Worm (Caenorhabditis elegans) whole organism, L3 larva: Measurements from ENCODE around the gene pcrg-1.
A peak's percentile ranks its signal among the peaks of the same experiment; 100 is the strongest.

Source experiments
- R02D3.7 ChIP-seq: fragments of 150-350 bp; optimal IDR thresholded peaks from 2 replicates; lab custom pipeline; 2014; ENCODE audit warnings: missing biosample characterization, missing genetic modification characterization
- ZK546.5 ChIP-seq: sonication (generic microtip); optimal IDR thresholded peaks from 2 replicates; lab custom pipeline; 2017; ENCODE audit warnings: missing biosample characterization, missing genetic modification characterization
- aly-2 ChIP-seq: fragments of 150-350 bp; optimal IDR thresholded peaks from 2 replicates; lab custom pipeline; 2014; ENCODE audit warnings: missing biosample characterization, missing genetic modification characterization
- ama-1 ChIP-seq: fragments of 150-350 bp; optimal IDR thresholded peaks from 2 replicates; lab custom pipeline; 2018
- ceh-16 ChIP-seq: sonication (generic microtip); optimal IDR thresholded peaks from 2 replicates; lab custom pipeline; 2017; ENCODE audit warnings: missing biosample characterization, missing genetic modification characterization
- ceh-28 ChIP-seq: fragments of 150-350 bp; optimal IDR thresholded peaks from 2 replicates; lab custom pipeline; 2014; ENCODE audit warnings: missing biosample characterization, missing genetic modification reagents, missing genetic modification characterization
- ceh-82 ChIP-seq: fragments of 150-350 bp; optimal IDR thresholded peaks from 2 replicates; lab custom pipeline; 2014; ENCODE audit warnings: missing biosample characterization, missing genetic modification characterization
- ceh-9 ChIP-seq: sonication (generic microtip); optimal IDR thresholded peaks from 2 replicates; lab custom pipeline; 2018; ENCODE audit warnings: missing biosample characterization, missing genetic modification characterization
- daf-12 ChIP-seq: fragments of 150-350 bp; optimal IDR thresholded peaks from 2 replicates; lab custom pipeline; 2014; ENCODE audit warnings: missing biosample characterization, missing genetic modification reagents, missing genetic modification characterization
- egl-27 ChIP-seq: sonication (generic microtip); optimal IDR thresholded peaks from 4 replicates; lab custom pipeline; 2017; ENCODE audit warnings: missing biosample characterization, missing genetic modification reagents, missing genetic modification characterization
- egl-5 ChIP-seq: fragments of 150-350 bp; optimal IDR thresholded peaks from 2 replicates; lab custom pipeline; 2017; ENCODE audit warnings: missing biosample characterization, missing genetic modification reagents, missing genetic modification characterization, inconsistent platforms
- elt-1 ChIP-seq: fragments of 150-350 bp; optimal IDR thresholded peaks from 2 replicates; lab custom pipeline; 2014; ENCODE audit warnings: missing biosample characterization, missing genetic modification characterization
- elt-2 ChIP-seq: sonication (generic microtip); optimal IDR thresholded peaks from 2 replicates; lab custom pipeline; 2016; ENCODE audit warnings: missing genetic modification reagents, mild to moderate bottlenecking, missing genetic modification characterization, missing compliant biosample characterization
- elt-3 ChIP-seq, 3 experiments: fragments of 150-350 bp in 1 of 3; sonication (generic microtip) in 2 of 3; optimal IDR thresholded peaks; 2 replicates in 2 of 3; 4 replicates in 1 of 3; lab custom pipeline; 2014 to 2017; ENCODE audit warnings: missing biosample characterization in 3 of 3, missing genetic modification characterization in 3 of 3
- eor-1 ChIP-seq, 2 experiments: fragments of 150-350 bp; optimal IDR thresholded peaks; 2 replicates each; lab custom pipeline; 2014 to 2018; ENCODE audit warnings: missing biosample characterization in 2 of 2, missing genetic modification characterization in 2 of 2
- fkh-10 ChIP-seq: sonication (generic microtip); optimal IDR thresholded peaks from 2 replicates; lab custom pipeline; 2017; ENCODE audit warnings: missing biosample characterization, missing genetic modification reagents, missing genetic modification characterization
- fkh-2 ChIP-seq: fragments of 150-350 bp; optimal IDR thresholded peaks from 2 replicates; lab custom pipeline; 2014; ENCODE audit warnings: missing biosample characterization, missing genetic modification reagents, missing genetic modification characterization
- fos-1 ChIP-seq: fragments of 150-350 bp; optimal IDR thresholded peaks from 2 replicates; lab custom pipeline; 2014; ENCODE audit warnings: missing biosample characterization, missing genetic modification characterization
- hmg-11 ChIP-seq: sonication (generic microtip); optimal IDR thresholded peaks from 2 replicates; lab custom pipeline; 2016; ENCODE audit warnings: missing genetic modification characterization, missing compliant biosample characterization
- jun-1 ChIP-seq: fragments of 150-350 bp; optimal IDR thresholded peaks from 2 replicates; lab custom pipeline; 2014; ENCODE audit warnings: missing biosample characterization, missing genetic modification reagents, missing genetic modification characterization
- lin-15B ChIP-seq: fragments of 150-350 bp; optimal IDR thresholded peaks from 2 replicates; lab custom pipeline; 2014; ENCODE audit warnings: missing biosample characterization, missing genetic modification characterization
- lin-39 ChIP-seq: fragments of 150-350 bp; optimal IDR thresholded peaks from 2 replicates; lab custom pipeline; 2018; ENCODE audit warnings: missing biosample characterization, missing genetic modification reagents, missing genetic modification characterization
- lsy-12 ChIP-seq: sonication (generic microtip); optimal IDR thresholded peaks from 2 replicates; lab custom pipeline; 2016; ENCODE audit warnings: mild to moderate bottlenecking, missing genetic modification characterization, missing compliant biosample characterization
- mdl-1 ChIP-seq: fragments of 150-350 bp; optimal IDR thresholded peaks from 2 replicates; lab custom pipeline; 2014; ENCODE audit warnings: missing biosample characterization, missing genetic modification characterization
- mml-1 ChIP-seq: fragments of 150-350 bp; sonication (generic microtip); optimal IDR thresholded peaks from 3 replicates; lab custom pipeline; 2014; ENCODE audit warnings: missing biosample characterization, missing genetic modification characterization
- nfya-1 ChIP-seq: sonication (generic microtip); optimal IDR thresholded peaks from 2 replicates; lab custom pipeline; 2017; ENCODE audit warnings: missing genetic modification characterization, mild to moderate bottlenecking, missing compliant biosample characterization, antibody characterized with exemption, moderate library complexity; ENCODE audit not compliant: insufficient read depth
- nhr-11 ChIP-seq: fragments of 150-350 bp; optimal IDR thresholded peaks from 2 replicates; lab custom pipeline; 2014; ENCODE audit warnings: missing biosample characterization, missing genetic modification characterization
- nhr-12 ChIP-seq: fragments of 150-350 bp; optimal IDR thresholded peaks from 2 replicates; lab custom pipeline; 2014; ENCODE audit warnings: missing biosample characterization, missing genetic modification characterization
- nhr-23 ChIP-seq: fragments of 150-350 bp; optimal IDR thresholded peaks from 2 replicates; lab custom pipeline; 2014; ENCODE audit warnings: missing biosample characterization, missing genetic modification reagents, missing genetic modification characterization
- nhr-237 ChIP-seq: fragments of 150-350 bp; optimal IDR thresholded peaks from 2 replicates; lab custom pipeline; 2014; ENCODE audit warnings: missing biosample characterization, missing genetic modification characterization
- nhr-25 ChIP-seq: sonication (generic microtip); optimal IDR thresholded peaks from 2 replicates; lab custom pipeline; 2017; ENCODE audit warnings: missing biosample characterization, missing genetic modification characterization
- nhr-28 ChIP-seq: fragments of 150-350 bp; optimal IDR thresholded peaks from 2 replicates; lab custom pipeline; 2014; ENCODE audit warnings: missing biosample characterization, missing genetic modification characterization
- nhr-43 ChIP-seq: sonication (generic microtip); optimal IDR thresholded peaks from 2 replicates; lab custom pipeline; 2016; ENCODE audit warnings: mild to moderate bottlenecking, missing genetic modification characterization, missing compliant biosample characterization; ENCODE audit not compliant: poor library complexity, severe bottlenecking
- nhr-67 ChIP-seq: fragments of 150-350 bp; optimal IDR thresholded peaks from 2 replicates; lab custom pipeline; 2014; ENCODE audit warnings: missing biosample characterization, missing genetic modification characterization
- nhr-76 ChIP-seq: fragments of 150-350 bp; sonication (generic microtip); optimal IDR thresholded peaks from 5 replicates; lab custom pipeline; 2014; ENCODE audit warnings: missing biosample characterization, missing genetic modification characterization
- nhr-77 ChIP-seq: fragments of 150-350 bp; optimal IDR thresholded peaks from 2 replicates; lab custom pipeline; 2014; ENCODE audit warnings: missing biosample characterization, missing genetic modification characterization
- pha-4 ChIP-seq: fragments of 150-350 bp; optimal IDR thresholded peaks from 2 replicates; lab custom pipeline; 2014; ENCODE audit warnings: missing biosample characterization, missing genetic modification reagents, missing genetic modification characterization
- pqm-1 ChIP-seq: fragments of 150-350 bp; optimal IDR thresholded peaks from 2 replicates; lab custom pipeline; 2017; ENCODE audit warnings: missing biosample characterization, missing genetic modification characterization, inconsistent platforms
- sea-2 ChIP-seq: fragments of 150-350 bp; sonication (generic microtip); optimal IDR thresholded peaks from 4 replicates; lab custom pipeline; 2014; ENCODE audit warnings: missing biosample characterization, missing genetic modification reagents, missing genetic modification characterization
- skn-1 ChIP-seq: fragments of 150-350 bp; optimal IDR thresholded peaks from 2 replicates; lab custom pipeline; 2014; ENCODE audit warnings: missing biosample characterization, missing genetic modification characterization
- snpc-4 ChIP-seq: fragments of 150-350 bp; optimal IDR thresholded peaks from 2 replicates; lab custom pipeline; 2014; ENCODE audit warnings: missing biosample characterization, missing genetic modification characterization
- tbx-2 ChIP-seq: sonication (generic microtip); optimal IDR thresholded peaks from 2 replicates; lab custom pipeline; 2016; ENCODE audit warnings: mild to moderate bottlenecking, missing genetic modification characterization, missing compliant biosample characterization
- unc-39 ChIP-seq: sonication (generic microtip); optimal IDR thresholded peaks from 4 replicates; lab custom pipeline; 2017; ENCODE audit warnings: missing biosample characterization, missing genetic modification characterization
- unc-62 ChIP-seq: fragments of 150-350 bp; sonication (generic microtip); optimal IDR thresholded peaks from 4 replicates; lab custom pipeline; 2014; ENCODE audit warnings: missing biosample characterization, missing genetic modification reagents, missing genetic modification characterization
- zag-1 ChIP-seq: fragments of 150-350 bp; optimal IDR thresholded peaks from 2 replicates; lab custom pipeline; 2014; ENCODE audit warnings: missing biosample characterization, missing genetic modification characterization
- ztf-11 ChIP-seq: fragments of 150-350 bp; optimal IDR thresholded peaks from 2 replicates; lab custom pipeline; 2014; ENCODE audit warnings: missing biosample characterization, missing genetic modification characterization
- ztf-4 ChIP-seq: fragments of 150-350 bp; optimal IDR thresholded peaks from 2 replicates; lab custom pipeline; 2014; ENCODE audit warnings: missing biosample characterization, missing genetic modification characterization

pcrg-1 gene

DNA sequence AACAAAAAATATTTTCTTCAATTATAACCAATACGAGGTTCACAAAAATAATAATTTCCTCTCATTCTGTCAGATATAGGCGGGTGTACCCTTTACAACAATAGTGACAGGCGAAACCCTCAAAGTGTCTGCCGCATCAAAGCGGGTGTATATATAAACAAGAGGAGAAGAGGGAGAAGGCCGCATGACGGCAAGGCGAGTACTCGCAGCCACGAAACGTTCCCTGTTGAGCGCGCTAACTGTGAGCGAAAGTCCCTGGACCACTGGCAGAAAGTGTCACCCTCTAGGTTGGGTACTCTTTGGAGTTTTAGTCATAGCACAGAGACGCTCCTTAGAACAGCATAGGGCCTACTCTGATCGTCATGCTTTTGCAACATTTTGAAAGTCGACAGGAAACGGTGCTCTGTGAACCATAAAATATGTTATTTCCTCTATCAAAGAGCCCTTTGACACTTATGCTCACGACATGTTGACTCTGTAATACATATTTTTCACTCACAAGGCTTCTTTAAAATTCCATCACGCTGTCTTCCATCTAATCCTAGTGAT lies at the start of gene pcrg-1:
pcrg-1 (plus strand) TSS at position 499 of the 549 bp plus-strand sequence.
- TF ChIP-seq R02D3.7 (tag; lab: Kevin White, UChicago) (peak; percentile 56), nhr-23 (tag; lab: Kevin White, UChicago) (peak; percentile 34), egl-27 (no peak), pqm-1 (tag; lab: Kevin White, UChicago) (no peak), aly-2 (tag; lab: Kevin White, UChicago) (no peak), mdl-1 (tag; lab: Kevin White, UChicago) (no peak), mml-1 (no peak), ama-1 (lab: Kevin White, UChicago) (no peak), nhr-43 (tag; lab: Kevin White, UChicago) (peak; percentile 78), fkh-10 (GFP tag; lab: Kevin White, UChicago) (no peak), skn-1 (no peak), ceh-28 (tag; lab: Kevin White, UChicago) (no peak), nhr-77 (tag; lab: Kevin White, UChicago) (no peak), sea-2 (GFP tag; lab: Kevin White, UChicago) (peak; percentile 24), lin-39 (tag; lab: Kevin White, UChicago) (peak; percentile 66), ceh-82 (tag; lab: Kevin White, UChicago) (peak; percentile 33), elt-2 (tag; lab: Kevin White, UChicago) (peak; percentile 41), ZK546.5 (tag; lab: Kevin White, UChicago) (no peak), lin-15B (tag; lab: Kevin White, UChicago) (no peak), lsy-12 (tag; lab: Kevin White, UChicago) (peak; percentile 76), ceh-16 (tag; lab: Kevin White, UChicago) (no peak), ceh-9 (tag; lab: Kevin White, UChicago) (no peak), hmg-11 (no peak), nhr-11 (no peak), elt-1 (tag; lab: Kevin White, UChicago) (no peak), eor-1 (tag; optimal IDR thresholded peaks at IDR 0.05; lab: Kevin White, UChicago) (no peak), zag-1 (tag; lab: Kevin White, UChicago) (no peak), elt-3 (tag; optimal IDR thresholded peaks at IDR 0.05; lab: Kevin White, UChicago) (peak in 1 of 3 experiments; percentile 42), nhr-12 (no peak), nhr-67 (tag; lab: Kevin White, UChicago) (no peak), fkh-2 (tag; lab: Kevin White, UChicago) (no peak), snpc-4 (tag; lab: Kevin White, UChicago) (peak; percentile 99), nhr-237 (tag; lab: Kevin White, UChicago) (no peak), nhr-25 (tag; lab: Kevin White, UChicago) (peak; percentile 83), unc-39 (tag; lab: Kevin White, UChicago) (no peak), tbx-2 (tag; lab: Kevin White, UChicago) (peak; percentile 78), nfya-1 (tag; lab: Kevin White, UChicago) (peak; percentile 67), unc-62 (GFP tag; lab: Kevin White, UChicago) (no peak), daf-12 (tag; lab: Kevin White, UChicago) (no peak), egl-5 (tag; lab: Kevin White, UChicago) (no peak), nhr-76 (tag; lab: Kevin White, UChicago) (no peak), nhr-28 (no peak), ztf-4 (tag; lab: Kevin White, UChicago) (no peak), ztf-11 (tag; lab: Kevin White, UChicago) (no peak), jun-1 (tag; lab: Kevin White, UChicago) (no peak), pha-4 (tag; lab: Kevin White, UChicago) (peak; percentile 46), fos-1 (tag; lab: Kevin White, UChicago) (no peak)
